Worm (Caenorhabditis elegans) whole organism, L4/young adult: ENCODE results near the gene C08B6.5.

ENCODE experiments used
- W03F9.2 ChIP-seq: fragments of 150-350 bp; optimal IDR thresholded peaks from 2 replicates; lab custom pipeline; 2014; ENCODE audit warnings: missing biosample characterization, missing genetic modification characterization
- dao-5 ChIP-seq: sonication (generic microtip); optimal IDR thresholded peaks from 2 replicates; lab custom pipeline; 2016; ENCODE audit warnings: missing genotype, missing genetic modification characterization, moderate library complexity, missing compliant biosample characterization
- him-1 ChIP-seq: sonication (generic microtip); optimal IDR thresholded peaks from 2 replicates; lab custom pipeline; 2016; ENCODE audit warnings: missing genotype, missing genetic modification reagents, missing genetic modification characterization, missing compliant biosample characterization

C08B6.5 gene

DNA sequence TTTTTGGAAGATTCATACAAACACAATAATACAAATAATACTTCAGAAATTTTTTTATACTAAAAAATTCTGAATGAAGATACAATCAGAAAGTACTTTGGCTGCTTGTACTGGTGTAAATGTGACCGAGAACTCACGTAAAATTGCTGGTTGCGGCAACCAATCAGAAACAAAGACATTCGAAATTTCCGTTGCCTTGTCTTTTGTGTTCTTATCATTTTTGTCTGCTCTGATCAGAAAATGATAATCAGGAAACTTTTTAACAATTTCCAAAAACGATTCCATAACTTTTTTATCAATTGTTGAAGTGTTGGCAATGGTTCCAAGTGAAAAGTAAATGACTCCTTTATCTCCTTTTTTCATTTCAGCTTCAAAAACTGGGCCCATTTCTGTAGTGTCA is 20.6 kb upstream of the C08B6.5 start:
- TF ChIP-seq dao-5 (tag; lab: Kevin White, UChicago) = no peak
- no peak for TF ChIP-seq W03F9.2
- no peak for TF ChIP-seq him-1 (tag; lab: Kevin White, UChicago)

DNA sequence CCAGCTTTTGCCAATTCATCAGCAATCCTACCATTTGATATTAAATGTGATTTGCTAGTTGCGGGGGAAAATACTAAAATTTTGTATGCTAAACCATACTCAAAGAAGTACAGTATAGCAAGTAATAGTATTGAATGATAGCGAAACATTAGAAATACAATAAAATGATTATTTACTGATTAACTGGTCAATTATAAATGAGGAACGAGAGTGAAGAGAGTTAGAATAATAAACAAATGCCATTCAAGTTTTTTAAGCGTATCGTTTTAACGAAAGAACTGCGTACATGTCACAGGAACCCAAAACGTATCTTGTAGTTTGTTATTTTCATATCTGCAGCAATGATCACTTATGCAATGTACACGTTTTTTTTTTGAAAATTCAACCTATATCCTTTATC is 19.1 kb upstream of the C08B6.5 start, which contains the start of gene ugt-47:
Gene ugt-47 (minus strand): TSS at position 169 of the 400 bp plus-strand sequence.
- TF ChIP-seq dao-5 (tag; lab: Kevin White, UChicago) = no peak
- TF ChIP-seq W03F9.2 = no peak
- TF ChIP-seq him-1 (tag; lab: Kevin White, UChicago) = no peak

DNA sequence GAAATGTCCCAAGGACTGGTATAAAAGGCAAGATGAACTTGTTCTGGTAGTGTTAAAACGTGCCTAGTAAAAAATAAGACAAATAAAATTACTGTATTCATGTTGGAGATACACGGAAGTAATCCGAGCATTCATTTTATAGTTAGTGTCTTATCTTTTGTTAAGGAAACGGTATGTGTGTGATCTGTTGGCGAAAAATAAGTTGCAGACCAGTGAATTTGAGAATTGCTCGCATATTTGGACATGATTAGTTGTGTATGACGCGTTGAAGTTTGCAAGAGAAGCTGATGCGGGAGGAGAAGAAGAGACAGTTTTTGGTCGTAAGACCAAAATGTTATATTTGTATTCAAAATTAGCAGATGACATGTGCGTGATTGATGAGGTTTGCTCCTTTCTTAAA is 15.6 kb upstream of the C08B6.5 start, which contains the start of gene C08B6.14:
Gene C08B6.14 (minus strand): TSS at position 101 of the 400 bp plus-strand sequence.
- TF ChIP-seq W03F9.2 (no peak), dao-5 (tag; lab: Kevin White, UChicago) (no peak), him-1 (tag; lab: Kevin White, UChicago) (no peak)

DNA sequence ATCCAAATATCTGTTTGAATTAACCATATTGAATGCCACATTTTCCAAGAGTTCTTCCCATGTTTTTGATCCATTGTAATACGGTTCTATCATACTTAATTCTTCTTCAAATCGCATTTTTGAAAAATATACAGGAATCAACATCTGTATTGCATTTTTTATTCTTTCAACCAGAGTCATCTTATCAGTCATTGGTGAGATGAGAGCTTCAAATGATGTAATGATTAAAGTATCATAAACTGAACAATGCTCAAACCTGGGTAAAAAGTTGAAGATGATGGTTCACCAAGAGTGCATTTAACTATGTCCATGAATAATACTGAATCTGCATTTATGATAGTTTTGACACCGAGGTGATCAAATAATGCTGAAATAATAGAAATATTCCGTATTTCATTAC is 13.8 kb upstream of the C08B6.5 start:
- TF ChIP-seq W03F9.2 (no peak), dao-5 (tag; lab: Kevin White, UChicago) (no peak), him-1 (tag; lab: Kevin White, UChicago) (no peak)

DNA sequence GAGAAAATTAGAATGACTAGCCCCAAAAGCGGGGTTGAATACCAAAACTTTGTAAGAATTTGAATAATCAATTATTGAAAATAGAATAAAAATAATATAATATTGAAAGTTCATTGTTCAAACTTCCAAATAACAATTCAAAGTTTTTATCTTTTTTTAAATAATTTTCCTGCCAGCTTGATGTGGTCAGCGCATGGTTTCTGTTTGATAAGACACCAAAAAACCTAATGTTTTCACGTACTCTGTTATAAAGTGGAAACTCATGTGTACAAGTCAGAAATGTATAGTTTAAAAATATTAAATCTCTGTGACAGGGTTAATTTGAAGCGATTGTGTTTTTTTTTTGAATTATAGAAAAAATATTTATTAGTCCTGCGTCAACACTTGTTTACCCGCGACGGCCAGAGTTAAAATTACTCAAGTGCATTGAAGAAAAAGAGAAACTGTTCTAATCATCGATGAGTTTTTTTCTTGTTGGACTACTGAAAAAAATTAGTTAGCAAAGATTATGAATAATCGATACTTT is 12.7 kb upstream of the C08B6.5 start, which contains the start of gene ugt-17:
Gene ugt-17 (minus strand): TSS at position 180 of the 526 bp plus-strand sequence.
- TF ChIP-seq dao-5 (tag; lab: Kevin White, UChicago) (no peak), W03F9.2 (no peak), him-1 (tag; lab: Kevin White, UChicago) (no peak)

DNA sequence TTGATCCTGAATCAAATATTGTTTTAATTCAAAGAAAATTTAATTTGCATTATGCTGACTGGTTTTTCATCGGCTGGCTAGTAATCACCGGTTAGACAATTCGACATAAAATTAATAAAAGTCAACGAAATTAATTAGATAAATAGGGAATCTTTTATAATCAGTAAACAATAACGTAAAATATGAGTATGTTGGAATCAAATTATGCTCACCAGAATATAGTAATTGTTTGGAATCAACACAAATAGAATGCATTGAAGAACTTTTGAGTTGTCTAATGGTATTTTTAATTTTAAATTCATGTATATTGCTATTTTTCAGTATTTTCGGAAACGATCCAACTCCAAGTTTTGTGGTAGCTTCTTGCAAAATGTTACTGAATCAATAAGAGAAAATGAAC is 12.2 kb upstream of the C08B6.5 start, which contains the start of gene C08B6.2:
Gene C08B6.2 (plus strand): TSS at position 301 of the 400 bp plus-strand sequence.
- no peak for TF ChIP-seq him-1 (tag; lab: Kevin White, UChicago)
- no peak for TF ChIP-seq dao-5 (tag; lab: Kevin White, UChicago)
- no peak for TF ChIP-seq W03F9.2

DNA sequence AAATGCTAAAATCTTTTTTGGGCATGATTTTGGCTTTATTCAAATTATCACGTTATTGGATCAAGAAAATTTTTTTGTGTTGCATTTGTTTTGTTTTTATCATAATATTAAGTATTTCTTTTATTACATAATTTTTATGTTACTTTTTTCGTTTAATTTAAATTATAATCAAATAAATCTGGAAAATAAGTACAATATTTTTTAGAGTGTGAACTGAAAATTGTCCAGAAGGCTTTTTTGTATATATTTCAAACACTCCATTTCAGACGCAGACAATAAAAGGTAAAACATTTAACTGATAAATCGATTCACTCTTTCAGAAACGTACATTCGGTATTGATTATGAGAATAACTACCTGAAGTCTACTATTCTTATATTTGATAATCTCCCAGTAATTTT is 10.3 kb upstream of the C08B6.5 start, which contains the start of gene C08B6.11:
Gene C08B6.11 (plus strand): TSS at position 301 of the 400 bp plus-strand sequence.
- no peak for TF ChIP-seq W03F9.2
- TF ChIP-seq him-1 (tag; lab: Kevin White, UChicago) = no peak
- TF ChIP-seq dao-5 (tag; lab: Kevin White, UChicago) = no peak

DNA sequence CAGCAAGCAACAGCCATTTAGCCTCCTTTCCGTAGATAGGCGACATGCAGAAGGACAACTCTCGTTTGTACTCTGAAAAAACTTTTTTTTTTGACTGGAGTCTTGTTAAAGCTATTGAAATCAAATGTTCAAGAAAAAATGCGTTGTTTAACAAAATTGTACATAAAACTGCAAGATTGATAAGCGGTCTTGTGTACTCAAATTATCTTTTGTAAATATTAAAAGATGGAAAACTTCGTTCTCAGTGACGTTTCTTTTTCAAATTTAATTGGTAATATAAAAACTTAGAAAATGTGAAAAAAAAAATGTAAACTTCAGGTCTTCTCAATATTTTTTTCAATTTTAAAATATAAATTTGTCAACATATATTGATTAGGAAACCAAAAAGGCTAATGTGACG is 6.4 kb upstream of the C08B6.5 start:
- TF ChIP-seq dao-5 (tag; lab: Kevin White, UChicago) = no peak
- no peak for TF ChIP-seq him-1 (tag; lab: Kevin White, UChicago)
- TF ChIP-seq W03F9.2 = no peak

DNA sequence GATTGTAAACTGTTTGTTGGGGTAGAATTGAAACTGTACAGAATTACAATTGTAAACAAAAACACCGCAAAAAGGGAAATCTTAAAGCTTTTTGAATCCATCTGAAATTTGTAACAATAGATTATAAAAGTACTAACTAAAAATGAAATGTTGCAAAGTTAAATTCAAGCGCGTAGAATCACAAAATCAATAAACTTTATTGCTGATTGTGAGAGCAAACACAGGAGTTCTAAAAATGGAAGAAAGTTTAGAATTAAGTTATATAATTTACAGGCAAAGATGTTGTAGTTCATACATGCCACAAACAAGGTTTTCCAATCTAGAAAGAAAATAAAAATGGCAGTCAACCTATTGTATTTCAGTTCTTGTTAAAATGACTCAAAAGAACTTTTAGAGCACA is 5.4 kb upstream of the C08B6.5 start, which contains the start of gene C08B6.3:
Gene C08B6.3 (minus strand): TSS at position 101 of the 400 bp plus-strand sequence.
- TF ChIP-seq W03F9.2 = no peak
- TF ChIP-seq dao-5 (tag; lab: Kevin White, UChicago) = no peak
- no peak for TF ChIP-seq him-1 (tag; lab: Kevin White, UChicago)

DNA sequence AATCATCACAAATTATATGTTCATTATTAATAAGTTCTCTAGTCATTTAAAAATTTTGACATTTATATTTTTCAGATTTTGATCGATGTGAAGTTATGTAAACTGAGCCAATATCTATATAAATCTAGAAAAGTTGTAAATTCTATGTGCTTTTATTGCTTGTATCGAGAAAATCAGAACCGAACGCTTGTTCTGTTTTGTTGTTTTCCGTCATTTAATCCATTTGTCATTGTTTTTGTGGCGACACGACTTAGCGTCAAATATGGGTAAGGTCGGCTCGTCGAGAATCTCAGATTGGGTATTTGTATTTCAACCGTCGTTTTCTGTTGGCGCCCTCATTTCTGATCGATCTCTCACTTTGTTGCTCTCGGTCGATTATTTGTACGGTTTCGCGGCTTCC is 3.2 kb upstream of the C08B6.5 start, which contains the start of gene cht-5:
Gene cht-5 (plus strand): TSS at position 301 of the 400 bp plus-strand sequence.
- TF ChIP-seq dao-5 (tag; lab: Kevin White, UChicago) = no peak
- no peak for TF ChIP-seq W03F9.2
- no peak for TF ChIP-seq him-1 (tag; lab: Kevin White, UChicago)

DNA sequence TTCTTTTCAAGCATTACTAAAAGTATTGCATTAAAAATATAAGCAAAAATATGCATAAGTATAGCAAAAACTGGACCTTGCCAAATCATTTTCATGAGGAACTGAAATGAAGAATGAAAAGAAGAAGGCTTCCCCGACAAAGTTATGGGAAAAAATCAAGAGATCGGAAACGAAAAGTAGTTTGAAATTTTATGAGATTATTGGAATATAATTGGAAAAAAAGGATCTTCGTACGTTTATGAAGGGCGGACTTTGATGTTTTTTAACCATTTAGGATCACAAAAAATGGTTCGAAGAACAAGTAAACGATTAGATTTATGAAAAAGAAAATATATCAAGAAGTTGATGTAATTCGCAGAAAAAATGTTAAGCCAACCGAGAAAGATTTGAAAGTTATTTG is 3.3 kb downstream of the C08B6.5 start, which contains the start of gene srxa-18:
Gene srxa-18 (minus strand): TSS at position 100 of the 400 bp plus-strand sequence.
- TF ChIP-seq him-1 (tag; lab: Kevin White, UChicago) (no peak), dao-5 (tag; lab: Kevin White, UChicago) (no peak), W03F9.2 (no peak)

DNA sequence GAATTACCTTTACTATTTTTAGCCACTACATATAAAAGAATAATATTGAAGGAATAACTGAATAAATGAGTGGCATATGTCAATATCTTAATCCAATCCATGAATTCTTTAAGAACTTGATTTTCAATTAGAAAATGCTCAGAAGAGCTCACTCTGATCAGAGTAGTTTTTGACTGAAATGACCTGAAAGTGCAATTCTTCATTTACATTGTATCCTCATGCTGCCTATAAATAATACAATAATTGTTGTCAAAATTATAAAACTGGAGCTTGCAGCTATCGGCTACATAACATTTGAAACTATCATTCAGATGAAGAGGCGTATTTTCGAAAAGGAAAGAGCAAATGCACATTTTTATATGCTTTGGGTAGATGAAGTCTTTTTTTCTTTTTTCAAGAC is 5.1 kb downstream of the C08B6.5 start, which contains the start of gene srxa-19:
Gene srxa-19 (minus strand): TSS at position 101 of the 400 bp plus-strand sequence.
- TF ChIP-seq W03F9.2 (no peak), dao-5 (tag; lab: Kevin White, UChicago) (no peak), him-1 (tag; lab: Kevin White, UChicago) (no peak)

DNA sequence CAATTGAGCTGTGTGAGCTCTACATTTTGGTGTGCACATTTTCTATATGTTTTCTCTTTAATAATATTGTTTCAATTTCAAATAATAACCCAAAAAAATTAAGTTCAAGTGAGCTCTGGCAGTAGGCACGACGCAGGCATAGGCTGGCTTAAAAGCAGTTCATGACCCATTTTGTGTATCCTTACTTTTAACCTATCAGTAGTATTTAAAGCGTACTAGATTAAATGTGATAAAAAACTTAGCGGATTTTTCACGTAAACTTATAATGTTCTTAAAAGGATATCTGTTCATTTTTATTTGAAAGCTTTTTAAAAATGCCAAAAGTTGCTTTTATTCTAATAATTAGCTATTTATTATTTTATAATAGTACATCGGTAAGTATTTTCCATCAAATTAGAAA is 5.8 kb downstream of the C08B6.5 start, which contains the start of gene C08B6.6:
Gene C08B6.6 (plus strand): TSS at position 301 of the 400 bp plus-strand sequence.
- TF ChIP-seq him-1 (tag; lab: Kevin White, UChicago) (no peak), dao-5 (tag; lab: Kevin White, UChicago) (no peak), W03F9.2 (no peak)

DNA sequence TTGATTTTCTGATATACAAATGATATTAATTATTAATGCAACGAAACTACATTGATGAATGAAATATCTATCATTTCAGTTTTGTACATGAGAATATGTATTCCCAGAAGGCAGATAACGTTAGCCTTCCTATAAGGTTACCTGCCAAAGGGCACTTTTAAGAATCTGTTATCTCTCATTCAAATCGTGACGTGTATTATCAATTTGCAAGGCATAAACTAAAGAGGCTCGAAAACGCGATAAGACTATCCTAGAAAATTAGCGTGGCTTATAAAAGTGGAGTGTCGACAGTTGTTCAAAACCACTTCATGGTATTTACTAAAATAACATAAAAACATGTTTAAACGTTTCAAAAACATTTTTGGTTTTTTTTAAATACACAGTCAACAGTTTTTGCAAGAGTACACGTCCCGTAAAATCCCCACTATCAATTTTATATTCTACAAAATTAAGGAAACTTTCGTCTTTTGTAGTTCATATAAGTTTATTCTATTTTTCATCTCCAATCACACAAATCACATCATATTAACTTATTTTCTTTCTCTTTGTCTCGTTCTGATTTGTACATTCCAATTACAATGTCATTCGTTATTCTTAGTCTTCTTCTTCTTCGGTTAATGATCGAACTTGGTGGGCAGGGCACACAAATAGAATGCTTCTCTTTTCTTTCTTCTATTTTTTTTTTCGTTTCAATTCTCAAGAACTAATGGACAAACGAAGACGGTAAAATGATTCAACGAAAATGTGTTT is 7.4 kb downstream of the C08B6.5 start, which contains the start of gene C08B6.10:
Gene C08B6.10 (plus strand): TSS at position 700 of the 750 bp plus-strand sequence.
- TF ChIP-seq dao-5 (tag; lab: Kevin White, UChicago) (no peak), him-1 (tag; lab: Kevin White, UChicago) (no peak), W03F9.2 (no peak)
